Worm (Caenorhabditis elegans) whole organism, L3 larva: Measurements from ENCODE around the gene bcc-1.
A peak's percentile ranks its signal among the peaks of the same experiment; 100 is the strongest.

Source experiments
- R02D3.7 ChIP-seq: fragments of 150-350 bp; optimal IDR thresholded peaks from 2 replicates; lab custom pipeline; 2014; ENCODE audit warnings: missing biosample characterization, missing genetic modification characterization
- aly-2 ChIP-seq: fragments of 150-350 bp; optimal IDR thresholded peaks from 2 replicates; lab custom pipeline; 2014; ENCODE audit warnings: missing biosample characterization, missing genetic modification characterization
- ama-1 ChIP-seq: fragments of 150-350 bp; optimal IDR thresholded peaks from 2 replicates; lab custom pipeline; 2018
- ceh-16 ChIP-seq: sonication (generic microtip); optimal IDR thresholded peaks from 2 replicates; lab custom pipeline; 2017; ENCODE audit warnings: missing biosample characterization, missing genetic modification characterization
- ceh-28 ChIP-seq: fragments of 150-350 bp; optimal IDR thresholded peaks from 2 replicates; lab custom pipeline; 2014; ENCODE audit warnings: missing biosample characterization, missing genetic modification reagents, missing genetic modification characterization
- ceh-82 ChIP-seq: fragments of 150-350 bp; optimal IDR thresholded peaks from 2 replicates; lab custom pipeline; 2014; ENCODE audit warnings: missing biosample characterization, missing genetic modification characterization
- ceh-9 ChIP-seq: sonication (generic microtip); optimal IDR thresholded peaks from 2 replicates; lab custom pipeline; 2018; ENCODE audit warnings: missing biosample characterization, missing genetic modification characterization
- daf-12 ChIP-seq: fragments of 150-350 bp; optimal IDR thresholded peaks from 2 replicates; lab custom pipeline; 2014; ENCODE audit warnings: missing biosample characterization, missing genetic modification reagents, missing genetic modification characterization
- egl-27 ChIP-seq: sonication (generic microtip); optimal IDR thresholded peaks from 4 replicates; lab custom pipeline; 2017; ENCODE audit warnings: missing biosample characterization, missing genetic modification reagents, missing genetic modification characterization
- egl-5 ChIP-seq: fragments of 150-350 bp; optimal IDR thresholded peaks from 2 replicates; lab custom pipeline; 2017; ENCODE audit warnings: missing biosample characterization, missing genetic modification reagents, missing genetic modification characterization, inconsistent platforms
- elt-1 ChIP-seq: fragments of 150-350 bp; optimal IDR thresholded peaks from 2 replicates; lab custom pipeline; 2014; ENCODE audit warnings: missing biosample characterization, missing genetic modification characterization
- elt-2 ChIP-seq: sonication (generic microtip); optimal IDR thresholded peaks from 2 replicates; lab custom pipeline; 2016; ENCODE audit warnings: missing genetic modification reagents, mild to moderate bottlenecking, missing genetic modification characterization, missing compliant biosample characterization
- elt-3 ChIP-seq, 3 experiments: fragments of 150-350 bp in 1 of 3; sonication (generic microtip) in 2 of 3; optimal IDR thresholded peaks; 2 replicates in 2 of 3; 4 replicates in 1 of 3; lab custom pipeline; 2014 to 2017; ENCODE audit warnings: missing biosample characterization in 3 of 3, missing genetic modification characterization in 3 of 3
- eor-1 ChIP-seq, 2 experiments: fragments of 150-350 bp; optimal IDR thresholded peaks; 2 replicates each; lab custom pipeline; 2014 to 2018; ENCODE audit warnings: missing biosample characterization in 2 of 2, missing genetic modification characterization in 2 of 2
- fkh-10 ChIP-seq: sonication (generic microtip); optimal IDR thresholded peaks from 2 replicates; lab custom pipeline; 2017; ENCODE audit warnings: missing biosample characterization, missing genetic modification reagents, missing genetic modification characterization
- fkh-2 ChIP-seq: fragments of 150-350 bp; optimal IDR thresholded peaks from 2 replicates; lab custom pipeline; 2014; ENCODE audit warnings: missing biosample characterization, missing genetic modification reagents, missing genetic modification characterization
- hmg-11 ChIP-seq: sonication (generic microtip); optimal IDR thresholded peaks from 2 replicates; lab custom pipeline; 2016; ENCODE audit warnings: missing genetic modification characterization, missing compliant biosample characterization
- lin-15B ChIP-seq: fragments of 150-350 bp; optimal IDR thresholded peaks from 2 replicates; lab custom pipeline; 2014; ENCODE audit warnings: missing biosample characterization, missing genetic modification characterization
- lsy-12 ChIP-seq: sonication (generic microtip); optimal IDR thresholded peaks from 2 replicates; lab custom pipeline; 2016; ENCODE audit warnings: mild to moderate bottlenecking, missing genetic modification characterization, missing compliant biosample characterization
- nfya-1 ChIP-seq: sonication (generic microtip); optimal IDR thresholded peaks from 2 replicates; lab custom pipeline; 2017; ENCODE audit warnings: missing genetic modification characterization, mild to moderate bottlenecking, missing compliant biosample characterization, antibody characterized with exemption, moderate library complexity; ENCODE audit not compliant: insufficient read depth
- nhr-11 ChIP-seq: fragments of 150-350 bp; optimal IDR thresholded peaks from 2 replicates; lab custom pipeline; 2014; ENCODE audit warnings: missing biosample characterization, missing genetic modification characterization
- nhr-12 ChIP-seq: fragments of 150-350 bp; optimal IDR thresholded peaks from 2 replicates; lab custom pipeline; 2014; ENCODE audit warnings: missing biosample characterization, missing genetic modification characterization
- nhr-23 ChIP-seq: fragments of 150-350 bp; optimal IDR thresholded peaks from 2 replicates; lab custom pipeline; 2014; ENCODE audit warnings: missing biosample characterization, missing genetic modification reagents, missing genetic modification characterization
- nhr-237 ChIP-seq: fragments of 150-350 bp; optimal IDR thresholded peaks from 2 replicates; lab custom pipeline; 2014; ENCODE audit warnings: missing biosample characterization, missing genetic modification characterization
- nhr-28 ChIP-seq: fragments of 150-350 bp; optimal IDR thresholded peaks from 2 replicates; lab custom pipeline; 2014; ENCODE audit warnings: missing biosample characterization, missing genetic modification characterization
- nhr-43 ChIP-seq: sonication (generic microtip); optimal IDR thresholded peaks from 2 replicates; lab custom pipeline; 2016; ENCODE audit warnings: mild to moderate bottlenecking, missing genetic modification characterization, missing compliant biosample characterization; ENCODE audit not compliant: poor library complexity, severe bottlenecking
- nhr-76 ChIP-seq: fragments of 150-350 bp; sonication (generic microtip); optimal IDR thresholded peaks from 5 replicates; lab custom pipeline; 2014; ENCODE audit warnings: missing biosample characterization, missing genetic modification characterization
- nhr-77 ChIP-seq: fragments of 150-350 bp; optimal IDR thresholded peaks from 2 replicates; lab custom pipeline; 2014; ENCODE audit warnings: missing biosample characterization, missing genetic modification characterization
- pha-4 ChIP-seq: fragments of 150-350 bp; optimal IDR thresholded peaks from 2 replicates; lab custom pipeline; 2014; ENCODE audit warnings: missing biosample characterization, missing genetic modification reagents, missing genetic modification characterization
- pqm-1 ChIP-seq: fragments of 150-350 bp; optimal IDR thresholded peaks from 2 replicates; lab custom pipeline; 2017; ENCODE audit warnings: missing biosample characterization, missing genetic modification characterization, inconsistent platforms
- skn-1 ChIP-seq: fragments of 150-350 bp; optimal IDR thresholded peaks from 2 replicates; lab custom pipeline; 2014; ENCODE audit warnings: missing biosample characterization, missing genetic modification characterization
- snpc-4 ChIP-seq: fragments of 150-350 bp; optimal IDR thresholded peaks from 2 replicates; lab custom pipeline; 2014; ENCODE audit warnings: missing biosample characterization, missing genetic modification characterization
- unc-39 ChIP-seq: sonication (generic microtip); optimal IDR thresholded peaks from 4 replicates; lab custom pipeline; 2017; ENCODE audit warnings: missing biosample characterization, missing genetic modification characterization
- unc-62 ChIP-seq: fragments of 150-350 bp; sonication (generic microtip); optimal IDR thresholded peaks from 4 replicates; lab custom pipeline; 2014; ENCODE audit warnings: missing biosample characterization, missing genetic modification reagents, missing genetic modification characterization
- zag-1 ChIP-seq: fragments of 150-350 bp; optimal IDR thresholded peaks from 2 replicates; lab custom pipeline; 2014; ENCODE audit warnings: missing biosample characterization, missing genetic modification characterization

bcc-1 gene

ce11 chrIV:11100271-11100670 lies 7.9 kb upstream of the bcc-1 start, which contains the start of gene str-3:
Gene str-3 (minus strand): TSS chrIV:11100371.
- TF ChIP-seq nhr-23 (tag; lab: Kevin White, UChicago) = no peak
- no peak for TF ChIP-seq nhr-12
- no peak for TF ChIP-seq egl-27
- no peak for TF ChIP-seq pha-4 (tag; lab: Kevin White, UChicago)
- TF ChIP-seq zag-1 (tag; lab: Kevin White, UChicago) = no peak
- TF ChIP-seq aly-2 (tag; lab: Kevin White, UChicago) = no peak
- TF ChIP-seq egl-5 (tag; lab: Kevin White, UChicago) = no peak
- no peak for TF ChIP-seq nfya-1
- no peak for TF ChIP-seq eor-1 (tag; optimal IDR thresholded peaks at IDR 0.05; lab: Kevin White, UChicago)
- TF ChIP-seq nhr-237 = no peak
- no peak for TF ChIP-seq fkh-2 (tag; lab: Kevin White, UChicago)
- no peak for TF ChIP-seq nhr-77 (tag; lab: Kevin White, UChicago)
- TF ChIP-seq elt-2 (tag; lab: Kevin White, UChicago) = no peak
- TF ChIP-seq ceh-16 (tag; lab: Kevin White, UChicago) = no peak
- TF ChIP-seq nhr-28 = no peak
- TF ChIP-seq ceh-9 (tag; lab: Kevin White, UChicago) = no peak
- TF ChIP-seq hmg-11 (tag; lab: Kevin White, UChicago) = no peak
- no peak for TF ChIP-seq skn-1
- no peak for TF ChIP-seq nhr-11

- no peak for TF ChIP-seq daf-12 (tag; lab: Kevin White, UChicago)
- no peak for TF ChIP-seq unc-39 (tag; lab: Kevin White, UChicago)
- TF ChIP-seq snpc-4 (tag; lab: Kevin White, UChicago) = no peak
- TF ChIP-seq pqm-1 (tag; lab: Kevin White, UChicago) = peak; percentile 37
- TF ChIP-seq ama-1 (lab: Kevin White, UChicago) = no peak
- TF ChIP-seq nhr-76 (tag; lab: Kevin White, UChicago) = peak; percentile 76
- TF ChIP-seq nhr-28 = no peak
- no peak for TF ChIP-seq hmg-11 (tag; lab: Kevin White, UChicago)
- peak; percentile 7 for TF ChIP-seq nfya-1
- no peak for TF ChIP-seq lsy-12 (tag; lab: Kevin White, UChicago)
- TF ChIP-seq pha-4 (tag; lab: Kevin White, UChicago) = no peak
Observed at ce11 chrIV:11097795-11098194, 5.4 kb upstream of the bcc-1 start, which contains the start of gene M7.12. Gene M7.12 (minus strand): TSS chrIV:11097982.

- TF ChIP-seq hmg-11 (tag; lab: Kevin White, UChicago) = no peak
- peak; percentile 76 for TF ChIP-seq fkh-10 (GFP tag; lab: Kevin White, UChicago)
- TF ChIP-seq, all 47 proteins: peak for 1
Observed at ce11 chrIV:11094974-11095373, 2.6 kb upstream of the bcc-1 start, which contains the start of gene M7.8. Gene M7.8 (minus strand): TSS chrIV:11095085.

ce11 chrIV:11094052-11094451 lies 1.7 kb upstream of the bcc-1 start:
- TF ChIP-seq elt-3 (tag; optimal IDR thresholded peaks at IDR 0.05; lab: Kevin White, UChicago) = no peak
- no peak for TF ChIP-seq nhr-77 (tag; lab: Kevin White, UChicago)
- TF ChIP-seq unc-39 (tag; lab: Kevin White, UChicago) = no peak
- TF ChIP-seq lin-15B (tag; lab: Kevin White, UChicago) = no peak
- no peak for TF ChIP-seq egl-5 (tag; lab: Kevin White, UChicago)
- TF ChIP-seq fkh-2 (tag; lab: Kevin White, UChicago) = no peak
- TF ChIP-seq ceh-82 (tag; lab: Kevin White, UChicago) = no peak
- no peak for TF ChIP-seq R02D3.7
- no peak for TF ChIP-seq ceh-28 (tag; lab: Kevin White, UChicago)
- TF ChIP-seq unc-62 = no peak

- TF ChIP-seq unc-62 (no peak), nhr-43 (tag; lab: Kevin White, UChicago) (no peak), nhr-237 (no peak), elt-1 (tag; lab: Kevin White, UChicago) (no peak), nhr-23 (tag; lab: Kevin White, UChicago) (no peak), pha-4 (tag; lab: Kevin White, UChicago) (no peak), ceh-82 (tag; lab: Kevin White, UChicago) (no peak), zag-1 (tag; lab: Kevin White, UChicago) (no peak), R02D3.7 (no peak), ama-1 (lab: Kevin White, UChicago) (no peak), fkh-2 (tag; lab: Kevin White, UChicago) (no peak), ceh-9 (tag; lab: Kevin White, UChicago) (no peak)
Observed at ce11 chrIV:11089527-11089926, 2.8 kb downstream of the bcc-1 start, which contains the start of gene M7.7. Gene M7.7 (plus strand): TSS chrIV:11089827.
